Worm (Caenorhabditis elegans) whole organism, young adult: ENCODE results near the gene unc-119.

Source experiments
- B0261.1 ChIP-seq: sonication (generic microtip); optimal IDR thresholded peaks from 2 replicates; lab custom pipeline; 2016; ENCODE audit warnings: mild to moderate bottlenecking, missing genetic modification characterization, moderate library complexity, missing compliant biosample characterization
- B0336.3 ChIP-seq: fragments of 200-800 bp; sonication (Bioruptor generic); IDR thresholded peaks from 2 replicates; pipeline ENCODE4 v1.3.6; 2022; ENCODE audit warnings: missing genetic modification characterization, missing compliant biosample characterization
- F55B11.4 ChIP-seq: sonication (generic microtip); optimal IDR thresholded peaks from 2 replicates; lab custom pipeline; 2016; ENCODE audit warnings: missing compliant biosample characterization, missing genetic modification characterization, borderline replicate concordance; ENCODE audit not compliant: insufficient read depth
- F57A8.1 ChIP-seq: fragments of 200-800 bp; sonication (Bioruptor generic); optimal IDR thresholded peaks from 2 replicates; lab custom pipeline; 2018; ENCODE audit warnings: mild to moderate bottlenecking, missing genetic modification characterization, moderate library complexity, missing compliant biosample characterization
- K11D2.4 ChIP-seq: fragments of 200-800 bp; sonication (Bioruptor generic); IDR thresholded peaks from 2 replicates; pipeline ENCODE4 v1.3.6; 2022; ENCODE audit warnings: missing genetic modification reagents, missing genetic modification characterization, missing compliant biosample characterization
- T07F8.4 ChIP-seq: sonication (generic microtip); optimal IDR thresholded peaks from 2 replicates; lab custom pipeline; 2016; ENCODE audit warnings: mild to moderate bottlenecking, missing genetic modification characterization, moderate library complexity, missing compliant biosample characterization
- Y56A3A.18 ChIP-seq: fragments of 200-800 bp; sonication (Bioruptor generic); IDR thresholded peaks from 2 replicates; pipeline ENCODE4 v1.3.6; 2022; ENCODE audit warnings: missing genetic modification reagents, missing genetic modification characterization, missing compliant biosample characterization
- Y67H2A.10 ChIP-seq: fragments of 200-800 bp; sonication (Bioruptor generic); conservative IDR thresholded peaks from 2 replicates; pipeline ENCODE4 v1.3.6; 2022; ENCODE audit warnings: missing genetic modification reagents, missing genetic modification characterization, missing compliant biosample characterization
- Y95B8A.8 ChIP-seq: fragments of 200-800 bp; sonication (Bioruptor generic); IDR thresholded peaks from 2 replicates; pipeline ENCODE4 v1.3.6; 2022; ENCODE audit warnings: missing genetic modification reagents, missing genetic modification characterization, missing compliant biosample characterization
- attf-6 ChIP-seq: fragments of 200-800 bp; sonication (Bioruptor generic); IDR thresholded peaks from 2 replicates; pipeline ENCODE4 v1.3.6; 2022; ENCODE audit warnings: missing genetic modification reagents, missing genetic modification characterization, missing compliant biosample characterization
- bed-1 ChIP-seq: fragments of 200-800 bp; sonication (Bioruptor generic); IDR thresholded peaks from 2 replicates; pipeline ENCODE4 v1.3.6; 2022; ENCODE audit warnings: missing genetic modification reagents, missing genetic modification characterization, missing compliant biosample characterization
- cebp-1 ChIP-seq, 2 experiments: fragments of 200-800 bp in 1 of 2; sonication (Bioruptor generic) in 1 of 2; sonication (generic microtip) in 1 of 2; IDR thresholded peaks in 1 of 2; optimal IDR thresholded peaks in 1 of 2; 2 replicates each; pipeline versions ENCODE4 v1.3.6 to Lab custom; 2017 to 2022; ENCODE audit warnings: missing compliant biosample characterization in 2 of 2, missing genetic modification characterization in 2 of 2, mild to moderate bottlenecking in 1 of 2, missing genetic modification reagents in 1 of 2, moderate library complexity in 1 of 2
- ceh-100 ChIP-seq: fragments of 200-800 bp; sonication (Bioruptor generic); IDR thresholded peaks from 2 replicates; pipeline ENCODE4 v1.3.6; 2022; ENCODE audit warnings: missing genetic modification reagents, missing genetic modification characterization, missing compliant biosample characterization
- ceh-27 ChIP-seq: fragments of 200-800 bp; sonication (Bioruptor generic); optimal IDR thresholded peaks from 2 replicates; lab custom pipeline; 2018; ENCODE audit warnings: mild to moderate bottlenecking, missing genetic modification characterization, moderate library complexity, missing compliant biosample characterization
- ceh-79 ChIP-seq: sonication (generic microtip); optimal IDR thresholded peaks from 2 replicates; lab custom pipeline; 2017; ENCODE audit warnings: mild to moderate bottlenecking, missing genetic modification characterization, missing compliant biosample characterization
- dpff-1 ChIP-seq: sonication (generic microtip); optimal IDR thresholded peaks from 2 replicates; lab custom pipeline; 2017; ENCODE audit warnings: mild to moderate bottlenecking, missing genetic modification characterization, missing compliant biosample characterization
- dpl-1 ChIP-seq: fragments of 150-350 bp; optimal IDR thresholded peaks from 2 replicates; lab custom pipeline; 2014; ENCODE audit warnings: missing biosample characterization, missing genetic modification reagents, missing genetic modification characterization
- ets-4 ChIP-seq: fragments of 200-800 bp; sonication (Bioruptor generic); optimal IDR thresholded peaks from 2 replicates; lab custom pipeline; 2018; ENCODE audit warnings: mild to moderate bottlenecking, missing genetic modification characterization, missing compliant biosample characterization
- gei-17 ChIP-seq: fragments of 200-800 bp; sonication (Bioruptor generic); optimal IDR thresholded peaks from 2 replicates; lab custom pipeline; 2018; ENCODE audit warnings: mild to moderate bottlenecking, missing genetic modification characterization, missing compliant biosample characterization
- hlh-12 ChIP-seq: sonication (generic microtip); optimal IDR thresholded peaks from 2 replicates; lab custom pipeline; 2016; ENCODE audit warnings: missing genetic modification characterization, missing compliant biosample characterization
- let-526 ChIP-seq: fragments of 200-800 bp; sonication (Bioruptor generic); IDR thresholded peaks from 2 replicates; pipeline ENCODE4 v1.3.6; 2022; ENCODE audit warnings: missing genetic modification reagents, missing genetic modification characterization, missing compliant biosample characterization
- let-607 ChIP-seq, 2 experiments: fragments of 200-800 bp in 1 of 2; sonication (Bioruptor generic) in 1 of 2; sonication (generic microtip) in 1 of 2; optimal IDR thresholded peaks; 2 replicates each; lab custom pipeline; 2016 to 2018; ENCODE audit warnings: mild to moderate bottlenecking in 2 of 2, missing compliant biosample characterization in 2 of 2, missing genetic modification characterization in 2 of 2, moderate library complexity in 2 of 2, missing genotype in 1 of 2
- lin-26 ChIP-seq: fragments of 200-800 bp; sonication (Bioruptor generic); IDR thresholded peaks from 2 replicates; pipeline ENCODE4 v1.3.6; 2022; ENCODE audit warnings: missing genetic modification reagents, missing genetic modification characterization, missing compliant biosample characterization
- lin-35 ChIP-seq, 3 experiments: fragments of 150-350 bp in 2 of 3; sonication (generic microtip) in 1 of 3; optimal IDR thresholded peaks; 2 replicates each; lab custom pipeline; 2014 to 2018; ENCODE audit warnings: missing biosample characterization in 3 of 3, missing genetic modification characterization in 3 of 3, missing genetic modification reagents in 3 of 3
- lsl-1 ChIP-seq: fragments of 200-800 bp; sonication (Bioruptor generic); optimal IDR thresholded peaks from 2 replicates; lab custom pipeline; 2018; ENCODE audit warnings: mild to moderate bottlenecking, missing genetic modification characterization, moderate library complexity, missing compliant biosample characterization
- madf-6 ChIP-seq: fragments of 200-800 bp; sonication (Bioruptor generic); IDR thresholded peaks from 2 replicates; pipeline ENCODE4 v1.3.6; 2022; ENCODE audit warnings: missing genetic modification reagents, missing genetic modification characterization, missing compliant biosample characterization
- mcd-1 ChIP-seq: fragments of 200-800 bp; sonication (Bioruptor generic); IDR thresholded peaks from 2 replicates; pipeline ENCODE4 v1.3.6; 2022; ENCODE audit warnings: missing genetic modification reagents, missing genetic modification characterization, missing compliant biosample characterization
- mel-28 ChIP-seq: sonication (generic microtip); optimal IDR thresholded peaks from 2 replicates; lab custom pipeline; 2016; ENCODE audit warnings: borderline replicate concordance, mild to moderate bottlenecking, missing genetic modification characterization, missing compliant biosample characterization
- nhr-120 ChIP-seq: fragments of 200-800 bp; sonication (Bioruptor generic); IDR thresholded peaks from 2 replicates; pipeline ENCODE4 v1.3.6; 2022; ENCODE audit warnings: missing genetic modification characterization, missing compliant biosample characterization
- nhr-90 ChIP-seq: sonication (generic microtip); optimal IDR thresholded peaks from 2 replicates; lab custom pipeline; 2016; ENCODE audit warnings: missing genotype, mild to moderate bottlenecking, missing genetic modification characterization, missing compliant biosample characterization
- rcor-1 ChIP-seq: fragments of 200-800 bp; sonication (Bioruptor generic); IDR thresholded peaks from 2 replicates; pipeline ENCODE4 v1.3.6; 2022; ENCODE audit warnings: missing genetic modification reagents, missing genetic modification characterization, missing compliant biosample characterization
- repo-1 ChIP-seq: sonication (generic microtip); optimal IDR thresholded peaks from 2 replicates; lab custom pipeline; 2017; ENCODE audit warnings: mild to moderate bottlenecking, missing genetic modification characterization, missing compliant biosample characterization
- tbp1 ChIP-seq: fragments of 200-800 bp; sonication (Bioruptor generic); optimal IDR thresholded peaks from 2 replicates; lab custom pipeline; 2018; ENCODE audit warnings: mild to moderate bottlenecking, missing genetic modification characterization, missing compliant biosample characterization
- tlf-1 ChIP-seq: fragments of 200-800 bp; sonication (Bioruptor generic); optimal IDR thresholded peaks from 2 replicates; lab custom pipeline; 2018; ENCODE audit warnings: mild to moderate bottlenecking, missing genetic modification characterization, missing compliant biosample characterization
- unc-130 ChIP-seq: sonication (generic microtip); optimal IDR thresholded peaks from 2 replicates; lab custom pipeline; 2016; ENCODE audit warnings: missing genetic modification reagents, missing genetic modification characterization, missing compliant biosample characterization
- zim-3 ChIP-seq: sonication (generic microtip); optimal IDR thresholded peaks from 2 replicates; lab custom pipeline; 2017; ENCODE audit warnings: mild to moderate bottlenecking, missing genetic modification characterization, moderate library complexity, missing compliant biosample characterization

Gene unc-119

DNA sequence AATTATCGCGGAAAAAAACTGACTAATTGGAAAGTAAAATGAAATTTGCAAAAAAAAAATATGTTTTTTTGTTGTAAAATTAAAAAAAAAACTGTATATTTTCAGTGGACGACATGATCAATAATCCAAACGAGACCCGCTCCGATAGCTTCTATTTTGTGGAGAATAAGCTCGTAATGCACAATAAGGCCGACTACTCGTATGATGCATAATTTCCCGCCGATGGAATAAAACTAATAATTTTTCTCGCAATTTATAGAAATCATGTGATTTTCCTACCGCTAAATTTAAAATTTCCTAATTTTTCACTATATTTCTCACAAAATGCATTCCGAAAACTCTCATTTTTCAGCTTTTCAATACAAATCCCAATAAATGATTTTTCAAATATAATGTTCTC lies 6.1 kb downstream of the unc-119 start:
- TF ChIP-seq lin-35 (GFP tag; optimal IDR thresholded peaks at IDR 0.05; lab: Kevin White, UChicago): peak in 1 of 3 experiments; percentile 11
- no peak for TF ChIP-seq ceh-27 (GFP tag; lab: Kevin White, UChicago)
- peak; percentile 82 for TF ChIP-seq dpl-1 (GFP tag; lab: Kevin White, UChicago)
- TF ChIP-seq, all 124 proteins: peak for 2

DNA sequence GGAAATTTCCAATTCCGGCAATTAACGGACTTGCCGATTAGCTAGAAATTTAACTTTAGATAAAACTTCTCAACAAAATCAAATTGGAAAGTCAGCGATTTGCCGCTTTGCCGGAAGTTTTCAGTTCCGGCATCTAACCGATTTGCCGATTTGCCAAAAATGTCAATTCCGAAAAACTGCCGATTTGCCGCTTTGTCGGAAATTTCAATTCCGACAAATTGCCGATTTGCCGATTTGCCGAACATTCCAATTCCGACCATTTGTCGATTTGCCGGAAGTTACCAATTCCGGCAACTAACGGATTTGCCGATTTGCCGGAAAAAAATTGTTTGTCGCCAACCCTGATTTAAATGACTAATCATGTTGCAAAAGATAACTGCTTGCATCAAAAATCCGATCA lies 6.7 kb downstream of the unc-119 start:
- TF ChIP-seq K11D2.4: no peak
- no peak for TF ChIP-seq nhr-120 (GFP tag; lab: Robert Waterston, UW)
- peak; percentile 35 for TF ChIP-seq dpl-1 (GFP tag; lab: Kevin White, UChicago)

DNA sequence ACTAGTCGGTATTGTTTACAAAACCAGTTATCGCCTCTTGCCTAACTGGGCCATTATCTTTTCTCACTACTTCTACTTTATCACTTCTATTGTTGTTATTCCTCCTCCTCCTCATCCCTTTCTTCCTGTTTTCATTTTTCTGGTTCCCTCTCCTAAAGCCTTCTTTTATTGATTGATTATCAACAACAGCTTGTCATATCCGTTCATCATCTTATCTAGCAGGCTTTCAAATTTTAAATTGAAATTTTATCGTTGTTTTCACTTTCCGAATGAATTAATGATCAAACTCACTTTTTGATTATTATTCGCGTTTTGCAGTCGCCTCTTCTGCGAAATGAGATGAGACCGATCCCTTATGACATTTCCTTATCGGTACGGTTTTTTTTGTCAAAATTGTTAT lies 8.7 kb downstream of the unc-119 start, which contains the start of gene cut-6:
TSS of gene cut-6 (plus strand) at position 301 of the 400 bp plus-strand sequence.
- TF ChIP-seq ceh-100 (GFP tag; lab: Robert Waterston, UW) (no peak), tlf-1 (GFP tag; lab: Kevin White, UChicago) (no peak), lin-35 (GFP tag; optimal IDR thresholded peaks at IDR 0.05; lab: Kevin White, UChicago) (no peak), Y95B8A.8 (GFP tag; lab: Robert Waterston, UW) (no peak), tbp1 (GFP tag; lab: Kevin White, UChicago) (no peak), repo-1 (tag; lab: Kevin White, UChicago) (no peak), mel-28 (tag; lab: Kevin White, UChicago) (no peak), lin-26 (GFP tag; lab: Robert Waterston, UW) (no peak), T07F8.4 (no peak), bed-1 (GFP tag; lab: Robert Waterston, UW) (no peak), attf-6 (no peak), gei-17 (no peak), B0261.1 (tag; lab: Kevin White, UChicago) (no peak)

DNA sequence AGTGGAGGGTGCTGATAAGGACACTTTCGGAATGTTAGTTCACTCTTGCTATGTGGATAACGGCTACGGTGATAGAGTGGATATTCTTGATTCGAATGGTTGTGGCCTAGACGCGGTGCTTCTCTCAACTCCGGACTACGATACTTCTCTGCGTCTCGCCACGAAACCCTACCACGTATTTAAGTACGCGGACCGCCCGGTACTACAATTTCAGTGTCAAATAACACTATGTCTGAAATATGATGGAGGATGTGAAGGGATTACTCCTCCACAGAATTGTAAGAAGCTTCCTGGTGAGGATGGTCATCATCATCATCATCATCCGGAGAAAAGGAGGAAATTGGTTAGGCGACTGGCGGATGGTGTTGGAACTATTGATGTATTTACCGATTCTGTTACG lies 12.5 kb downstream of the unc-119 start:
- TF ChIP-seq F57A8.1 (GFP tag; lab: Kevin White, UChicago): no peak
- TF ChIP-seq B0336.3 (GFP tag; lab: Robert Waterston, UW): no peak
- TF ChIP-seq ceh-79 (tag; lab: Kevin White, UChicago): no peak
- TF ChIP-seq repo-1 (tag; lab: Kevin White, UChicago): no peak
- no peak for TF ChIP-seq dpff-1
- no peak for TF ChIP-seq lsl-1 (GFP tag; lab: Kevin White, UChicago)
- TF ChIP-seq nhr-90: no peak
- TF ChIP-seq madf-6 (GFP tag; lab: Robert Waterston, UW): no peak
- TF ChIP-seq let-526 (GFP tag; lab: Robert Waterston, UW): no peak
- TF ChIP-seq unc-130: no peak
- TF ChIP-seq cebp-1 (GFP tag; IDR thresholded peaks at IDR 0.05; lab: Robert Waterston, UW): no peak
- TF ChIP-seq cebp-1 (tag; optimal IDR thresholded peaks at IDR 0.05; lab: Kevin White, UChicago): no peak
- TF ChIP-seq bed-1 (GFP tag; lab: Robert Waterston, UW): no peak
- TF ChIP-seq Y67H2A.10 (GFP tag; lab: Robert Waterston, UW): no peak
- TF ChIP-seq hlh-12: no peak
- no peak for TF ChIP-seq mcd-1
- no peak for TF ChIP-seq Y95B8A.8 (GFP tag; lab: Robert Waterston, UW)
- TF ChIP-seq zim-3: no peak
- TF ChIP-seq dpl-1 (GFP tag; lab: Kevin White, UChicago): no peak

DNA sequence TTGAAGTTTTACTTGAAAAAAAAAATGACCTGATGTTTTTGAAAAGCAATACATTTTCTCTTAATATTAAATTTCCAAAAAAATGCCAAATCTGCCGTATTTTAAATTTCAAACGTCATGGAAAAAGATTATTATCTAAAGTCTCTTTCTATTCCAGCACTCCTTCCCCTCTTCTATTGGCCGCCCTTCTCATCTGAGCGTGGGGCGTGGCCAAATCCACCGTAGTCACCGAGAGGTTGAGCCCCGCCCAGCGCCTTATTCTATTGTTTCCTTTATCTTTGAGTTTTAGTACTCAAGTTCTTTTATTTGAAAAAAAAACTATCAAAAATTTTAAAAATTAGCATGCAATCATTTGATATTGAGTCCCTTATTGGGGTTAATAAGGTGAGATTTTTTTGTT lies 17.6 kb downstream of the unc-119 start, which contains the start of gene vab-7:
TSS of gene vab-7 (plus strand) at position 301 of the 400 bp plus-strand sequence.
- no peak for TF ChIP-seq ceh-27 (GFP tag; lab: Kevin White, UChicago)
- TF ChIP-seq rcor-1 (GFP tag; lab: Robert Waterston, UW): no peak
- no peak for TF ChIP-seq Y56A3A.18 (GFP tag; lab: Robert Waterston, UW)
- no peak for TF ChIP-seq nhr-90
- TF ChIP-seq F55B11.4: no peak
- TF ChIP-seq ets-4 (GFP tag; lab: Kevin White, UChicago): no peak
- TF ChIP-seq let-607 (tag; optimal IDR thresholded peaks at IDR 0.05; lab: Kevin White, UChicago): no peak
